Fruit fly (Drosophila melanogaster): ENCODE data around the gene CG13073.

DNA sequence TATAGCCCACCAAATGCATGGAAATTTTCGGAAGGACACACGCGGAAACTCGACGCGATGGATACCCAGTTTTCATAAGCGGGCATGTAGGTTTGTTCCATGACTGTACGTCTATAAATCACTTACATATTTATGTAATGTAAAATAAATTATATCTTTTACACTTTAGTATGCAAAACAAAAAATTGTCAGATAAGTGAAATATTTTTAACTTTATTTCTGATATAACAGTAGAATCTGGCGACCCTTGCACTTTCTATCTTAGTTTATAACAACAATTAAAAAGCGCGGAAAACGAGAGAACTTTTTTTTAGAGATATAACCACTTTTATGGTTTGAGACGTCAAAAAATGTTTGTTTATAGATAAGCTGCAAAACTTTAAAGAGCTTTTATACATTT is 39.4 kb downstream of the CG13073 start:
- no peak for TF ChIP-seq CG13204 (GFP tag; optimal IDR thresholded peaks at IDR 0.05)
- no peak for TF ChIP-seq CG9948 (tag; optimal IDR thresholded peaks at IDR 0.05)
- TF ChIP-seq CG4496 (GFP tag; IDR thresholded peaks at IDR 0.05), result peak; percentile 3; the same call in 1 of the 3 replicates
- TF ChIP-seq CG8301 (tag; optimal IDR thresholded peaks at IDR 0.05), result no peak
- no peak for TF ChIP-seq Pif1B (GFP tag; optimal IDR thresholded peaks at IDR 0.05)
- no peak for TF ChIP-seq CG14655 (GFP tag; optimal IDR thresholded peaks at IDR 0.05)
- TF ChIP-seq CG32121 (GFP tag; IDR thresholded peaks at IDR 0.05), result no peak
- TF ChIP-seq gl (tag; optimal IDR thresholded peaks at IDR 0.05), result no peak
- no peak for TF ChIP-seq CG12605 (GFP tag; IDR thresholded peaks at IDR 0.05)
- no peak for TF ChIP-seq D1 (tag; optimal IDR thresholded peaks at IDR 0.05)
- no peak for TF ChIP-seq Ets98B (GFP tag; IDR thresholded peaks at IDR 0.05)
- no peak for TF ChIP-seq CG15710 (tag; optimal IDR thresholded peaks at IDR 0.05)
- no peak for TF ChIP-seq rn (GFP tag; IDR thresholded peaks at IDR 0.05)
- TF ChIP-seq EcR (GFP tag; optimal IDR thresholded peaks at IDR 0.05), result no peak
